Worm (Caenorhabditis elegans): ENCODE data around the gene Y39H10B.3.
A peak's percentile ranks its signal among the peaks of the same experiment; 100 is the strongest.

Gene Y39H10B.3

ce11 chrV:3716279-3716887 lies 45.8 kb downstream of the Y39H10B.3 start (continued):
- TF ChIP-seq mdl-1 (tag; optimal IDR thresholded peaks at IDR 0.05) (no peak), set-16 (GFP tag; IDR thresholded peaks at IDR 0.05) (0 out of 2 replicates have a peak, but pooled peaks have one; percentile 23), fos-1 (tag; optimal IDR thresholded peaks at IDR 0.05) (no peak), nhr-10 (tag; optimal IDR thresholded peaks at IDR 0.05) (no peak), lin-29 (GFP tag; IDR thresholded peaks at IDR 0.05) (no peak), dmd-9 (GFP tag; IDR thresholded peaks at IDR 0.05) (no peak), hmg-1.1 (GFP tag; IDR thresholded peaks at IDR 0.05) (0 out of 2 replicates have a peak, but pooled peaks have one; percentile 11), ceh-62 (tag; optimal IDR thresholded peaks at IDR 0.05) (no peak), jun-1 (tag; optimal IDR thresholded peaks at IDR 0.05) (no peak), Y5F2A.4 (GFP tag; optimal IDR thresholded peaks at IDR 0.05) (no peak), fkh-10 (GFP tag; optimal IDR thresholded peaks at IDR 0.05) (peak; percentile 84), ceh-20 (GFP tag; IDR thresholded peaks at IDR 0.05) (peak; percentile 96), mxl-3 (GFP tag; optimal IDR thresholded peaks at IDR 0.05) (no peak), T20F7.1 (GFP tag; optimal IDR thresholded peaks at IDR 0.05) (no peak), nhr-102 (tag; optimal IDR thresholded peaks at IDR 0.05) (no peak), madf-5 (GFP tag; IDR thresholded peaks at IDR 0.05) (no peak), nhr-6 (tag; optimal IDR thresholded peaks at IDR 0.05) (no peak), cey-2 (tag; optimal IDR thresholded peaks at IDR 0.05; ENCODE audit: borderline replicate concordance, insufficient read depth) (no peak), ama-1 (optimal IDR thresholded peaks at IDR 0.05) (no peak), zag-1 (tag; optimal IDR thresholded peaks at IDR 0.05) (no peak), lin-13 (GFP tag; optimal IDR thresholded peaks at IDR 0.05) (no peak), F37D6.2 (tag; optimal IDR thresholded peaks at IDR 0.05) (peak; percentile 34), ZK546.5 (tag; optimal IDR thresholded peaks at IDR 0.05) (no peak), saeg-2 (GFP tag; IDR thresholded peaks at IDR 0.05) (no peak), vab-7 (GFP tag; IDR thresholded peaks at IDR 0.05) (peak; percentile 43; the same call in 1 of the 2 replicates), egl-43 (GFP tag; IDR thresholded peaks at IDR 0.05) (no peak), daf-8 (GFP tag; IDR thresholded peaks at IDR 0.05) (no peak), lim-7 (GFP tag; IDR thresholded peaks at IDR 0.05) (no peak), nhr-237 (tag; optimal IDR thresholded peaks at IDR 0.05) (no peak), F49E8.2 (tag; optimal IDR thresholded peaks at IDR 0.05; ENCODE audit: borderline replicate concordance) (no peak), mxl-2 (GFP tag; conservative IDR thresholded peaks at IDR 0.05) (no peak), ceh-44 (GFP tag; IDR thresholded peaks at IDR 0.05) (no peak), hlh-11 (tag; optimal IDR thresholded peaks at IDR 0.05) (peak; percentile 48), mes-2 (tag; optimal IDR thresholded peaks at IDR 0.05; ENCODE audit: poor library complexity, severe bottlenecking) (no peak), lin-1 (GFP tag; IDR thresholded peaks at IDR 0.05) (no peak), zfp-2 (tag; optimal IDR thresholded peaks at IDR 0.05) (no peak), arid-1 (GFP tag; conservative IDR thresholded peaks at IDR 0.05) (no peak), F26F4.8 (GFP tag; conservative IDR thresholded peaks at IDR 0.05) (no peak), tra-1 (GFP tag; IDR thresholded peaks at IDR 0.05) (no peak), ceh-28 (tag; optimal IDR thresholded peaks at IDR 0.05) (no peak), sdz-12 (GFP tag; optimal IDR thresholded peaks at IDR 0.05) (no peak), Y75B8A.6 (GFP tag; IDR thresholded peaks at IDR 0.05) (no peak), nhr-76 (tag; optimal IDR thresholded peaks at IDR 0.05) (no peak), gei-8 (GFP tag; optimal IDR thresholded peaks at IDR 0.05) (peak; percentile 22), unc-39 (tag; optimal IDR thresholded peaks at IDR 0.05) (no peak), spr-1 (tag; optimal IDR thresholded peaks at IDR 0.05) (no peak), dpl-1 (GFP tag; optimal IDR thresholded peaks at IDR 0.05) (no peak), nhr-77 (tag; optimal IDR thresholded peaks at IDR 0.05) (no peak), zfp-3 (GFP tag; conservative IDR thresholded peaks at IDR 0.05) (no peak), lin-39 (tag; optimal IDR thresholded peaks at IDR 0.05) (peak; percentile 26), tag-97 (GFP tag; IDR thresholded peaks at IDR 0.05) (no peak)
